Fruit fly (Drosophila melanogaster): Measurements from ENCODE around the gene RpS27A.

The RpS27A gene

dm6 chr2L:10408122-10408576, at the start of gene RpS27A, which contains the start of gene Ip259 (continued):
- TF ChIP-seq CG7963 (GFP tag; IDR thresholded peaks at IDR 0.05; ENCODE audit: partially characterized antibody) (no peak), dpn (GFP tag; optimal IDR thresholded peaks at IDR 0.05) (peak; percentile 30 to 82), CG7357 (GFP tag; IDR thresholded peaks at IDR 0.05) (peak; percentile 61; the same call in 1 of the 3 replicates), H15 (GFP tag; IDR thresholded peaks at IDR 0.05) (peak; percentile 71), zfh1 (GFP tag; IDR thresholded peaks at IDR 0.05) (peak; percentile 90), Neu2 (GFP tag; optimal IDR thresholded peaks at IDR 0.05; ENCODE audit: borderline replicate concordance) (no peak), gt (GFP tag; IDR thresholded peaks at IDR 0.05) (no peak), stwl (tag; optimal IDR thresholded peaks at IDR 0.05) (peak; percentile 30), knrl (GFP tag; IDR thresholded peaks at IDR 0.05; ENCODE audit: partially characterized antibody) (no peak; the same call in 2 of the 3 replicates), kah (GFP tag; optimal IDR thresholded peaks at IDR 0.05) (peak; percentile 59), MESR4 (GFP tag; optimal IDR thresholded peaks at IDR 0.05) (peak; percentile 100), croc (GFP tag; conservative IDR thresholded peaks at IDR 0.05) (peak; percentile 61), CG4707 (GFP tag; optimal IDR thresholded peaks at IDR 0.05) (peak; percentile 79), ham (GFP tag; IDR thresholded peaks at IDR 0.05) (no peak), sd (tag; optimal IDR thresholded peaks at IDR 0.05) (no peak), CG18476 (GFP tag; optimal IDR thresholded peaks at IDR 0.05) (peak; percentile 42), CG6683 (GFP tag; optimal IDR thresholded peaks at IDR 0.05) (peak; percentile 51), al (GFP tag; IDR thresholded peaks at IDR 0.05) (peak; percentile 56), CG15269 (tag; optimal IDR thresholded peaks at IDR 0.05) (no peak), Sox100B (GFP tag; optimal IDR thresholded peaks at IDR 0.05) (peak; percentile 66), CG4820 (GFP tag; optimal IDR thresholded peaks at IDR 0.05) (peak; percentile 45), fru (optimal IDR thresholded peaks at IDR 0.05) (no peak), CG1647 (GFP tag; optimal IDR thresholded peaks at IDR 0.05) (peak; percentile 64), CG8388 (GFP tag; optimal IDR thresholded peaks at IDR 0.05) (peak; percentile 53), Usf (GFP tag; optimal IDR thresholded peaks at IDR 0.05) (peak; percentile 78), peb (GFP tag; IDR thresholded peaks at IDR 0.05) (no peak; the same call in 1 of the 2 replicates), Hmr (GFP tag; optimal IDR thresholded peaks at IDR 0.05) (no peak), z (GFP tag; IDR thresholded peaks at IDR 0.05) (no peak), CG14050 (GFP tag; IDR thresholded peaks at IDR 0.05) (peak; percentile 71), Doc3 (GFP tag; IDR thresholded peaks at IDR 0.05; ENCODE audit: partially characterized antibody) (no peak), CG13296 (GFP tag; optimal IDR thresholded peaks at IDR 0.05) (peak; percentile 79), CG4730 (GFP tag; IDR thresholded peaks at IDR 0.05) (peak; percentile 35; the same call in 1 of the 2 replicates), NC2α (GFP tag; optimal IDR thresholded peaks at IDR 0.05) (peak; percentile 47), scrt (GFP tag; optimal IDR thresholded peaks at IDR 0.05) (peak; percentile 74), Oaz (GFP tag; IDR thresholded peaks at IDR 0.05) (0 out of 2 replicates have a peak, but pooled peaks have one; percentile 23), CG33213 (GFP tag; optimal IDR thresholded peaks at IDR 0.05) (peak; percentile 88), nerfin-1 (tag; optimal IDR thresholded peaks at IDR 0.05) (peak; percentile 59), Awh (GFP tag; IDR thresholded peaks at IDR 0.05) (peak; percentile 75), prd (optimal IDR thresholded peaks at IDR 0.05) (no peak), prd (GFP tag; IDR thresholded peaks at IDR 0.05) (peak; percentile 62; the same call in 2 of the 3 replicates), wdn (GFP tag; IDR thresholded peaks at IDR 0.05) (peak; percentile 54; the same call in 1 of the 2 replicates), CG32767 (GFP tag; IDR thresholded peaks at IDR 0.05) (peak; percentile 61; the same call in 1 of the 2 replicates), CG1024 (GFP tag; IDR thresholded peaks at IDR 0.05) (peak; percentile 98), CG13624 (GFP tag; optimal IDR thresholded peaks at IDR 0.05) (peak; percentile 82), CG30403 (GFP tag; optimal IDR thresholded peaks at IDR 0.05) (peak; percentile 56), ssp (GFP tag; IDR thresholded peaks at IDR 0.05) (peak; percentile 96), Atf-2 (GFP tag; optimal IDR thresholded peaks at IDR 0.05) (peak; percentile 47), mirr (GFP tag; optimal IDR thresholded peaks at IDR 0.05) (peak; percentile 79), ewg (GFP tag; optimal IDR thresholded peaks at IDR 0.05) (peak; percentile 64), Oli (tag; optimal IDR thresholded peaks at IDR 0.05) (no peak), wek (GFP tag; optimal IDR thresholded peaks at IDR 0.05) (peak; percentile 84)
